Worm (Caenorhabditis elegans) whole organism, L4/young adult: ENCODE results near the gene Y82E9BL.18.

Source experiments
- dao-5 ChIP-seq: sonication (generic microtip); optimal IDR thresholded peaks from 2 replicates; lab custom pipeline; 2016; ENCODE audit warnings: missing genotype, missing genetic modification characterization, moderate library complexity, missing compliant biosample characterization
- him-1 ChIP-seq: sonication (generic microtip); optimal IDR thresholded peaks from 2 replicates; lab custom pipeline; 2016; ENCODE audit warnings: missing genotype, missing genetic modification reagents, missing genetic modification characterization, missing compliant biosample characterization

DNA sequence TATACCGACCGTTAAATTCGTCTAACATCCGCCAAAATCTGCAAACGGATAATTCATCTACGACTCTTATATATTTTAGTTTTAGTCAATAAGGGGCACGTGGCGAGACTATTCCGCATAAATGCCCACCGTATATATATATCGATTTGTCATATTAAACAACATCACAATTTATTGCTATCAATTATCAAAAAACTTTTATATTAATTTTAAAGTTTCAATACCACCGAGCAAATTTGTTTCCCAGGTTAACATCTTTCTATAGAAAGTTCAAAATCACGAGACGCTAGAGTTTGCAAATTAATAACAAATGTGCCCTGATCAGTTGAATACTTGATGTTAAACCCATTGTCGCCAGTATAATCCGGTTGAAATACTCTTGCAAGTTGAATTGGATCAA is 20.9 kb downstream of the Y82E9BL.18 start, which contains the start of gene Y82E9BL.5:
- TF ChIP-seq dao-5 (tag; lab: Kevin White, UChicago): no peak
- no peak for TF ChIP-seq him-1
